Worm (Caenorhabditis elegans): ENCODE measurements around the gene sri-40.

The sri-40 gene

DNA sequence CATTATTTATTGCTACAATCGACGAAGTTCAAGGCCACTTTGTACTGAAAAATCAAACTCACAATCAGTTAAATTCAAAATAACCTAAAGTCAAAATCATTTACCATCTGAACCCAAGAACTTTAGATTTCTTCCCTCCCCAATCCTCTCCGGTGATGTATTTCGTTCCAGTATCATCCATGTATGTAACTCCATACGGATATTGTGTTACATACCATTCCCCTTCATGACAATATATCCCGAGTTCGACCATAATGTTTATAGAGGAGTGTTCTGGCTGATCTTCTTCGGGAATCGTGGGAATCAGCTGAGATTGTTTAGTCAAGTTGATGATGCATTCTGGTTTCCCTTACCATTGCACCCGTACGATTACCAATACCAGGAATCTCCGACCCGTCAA lies 29.4 kb upstream of the sri-40 start:
- TF ChIP-seq nhr-76 (tag; optimal IDR thresholded peaks at IDR 0.05) (no peak), nhr-237 (tag; optimal IDR thresholded peaks at IDR 0.05) (no peak), fos-1 (tag; optimal IDR thresholded peaks at IDR 0.05) (no peak), ceh-9 (tag; optimal IDR thresholded peaks at IDR 0.05) (no peak), unc-39 (tag; optimal IDR thresholded peaks at IDR 0.05) (no peak), pha-4 (tag; optimal IDR thresholded peaks at IDR 0.05) (no peak), lin-39 (tag; optimal IDR thresholded peaks at IDR 0.05) (no peak), R02D3.7 (tag; optimal IDR thresholded peaks at IDR 0.05) (no peak)

DNA sequence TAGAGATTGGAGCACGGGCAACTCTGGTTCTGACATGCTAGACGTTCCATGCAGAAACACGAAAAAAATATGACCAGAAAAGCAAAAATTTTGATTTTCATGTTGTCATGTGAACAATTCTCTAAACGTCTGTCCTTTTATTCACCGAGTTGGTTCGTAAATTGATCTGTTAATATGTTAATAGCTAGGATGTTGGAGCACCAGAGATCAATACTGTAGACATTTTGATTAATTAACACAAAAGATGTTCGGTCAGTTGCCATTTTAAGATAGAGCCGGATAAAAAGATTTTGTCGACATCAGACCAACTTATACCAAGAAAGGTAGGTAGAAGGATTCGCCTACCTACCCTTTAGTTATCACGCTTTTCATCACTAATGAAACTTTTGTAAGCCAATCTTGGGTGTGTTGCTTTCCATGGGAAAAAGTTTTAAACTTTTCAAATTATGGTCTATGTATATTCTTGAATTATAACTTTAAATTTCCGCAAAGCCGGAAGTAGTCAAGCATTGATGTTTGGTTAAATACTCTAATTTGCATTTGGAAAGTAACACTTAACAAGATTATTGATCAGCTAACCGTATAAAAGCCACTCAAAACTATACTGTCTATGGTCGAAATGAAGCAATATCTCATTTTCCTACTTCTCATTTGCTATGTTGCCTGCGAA lies 28.1 kb upstream of the sri-40 start, which contains the start of the genes T10D4.11 and T10D4.1:
Gene T10D4.11, minus strand, starts transcription at position 101 of the 670 bp plus-strand sequence.
Gene T10D4.1, plus strand, starts transcription at position 620 of the 670 bp plus-strand sequence.
- TF ChIP-seq ceh-28 (tag; optimal IDR thresholded peaks at IDR 0.05) (no peak), ZK546.5 (tag; optimal IDR thresholded peaks at IDR 0.05) (no peak), mdl-1 (tag; optimal IDR thresholded peaks at IDR 0.05) (no peak), nfya-1 (tag; optimal IDR thresholded peaks at IDR 0.05; ENCODE audit: insufficient read depth) (no peak), pha-4 (tag; optimal IDR thresholded peaks at IDR 0.05) (no peak), nhr-237 (tag; optimal IDR thresholded peaks at IDR 0.05) (no peak), unc-39 (tag; optimal IDR thresholded peaks at IDR 0.05) (no peak), aly-2 (tag; optimal IDR thresholded peaks at IDR 0.05) (no peak), lin-39 (tag; optimal IDR thresholded peaks at IDR 0.05) (no peak)

DNA sequence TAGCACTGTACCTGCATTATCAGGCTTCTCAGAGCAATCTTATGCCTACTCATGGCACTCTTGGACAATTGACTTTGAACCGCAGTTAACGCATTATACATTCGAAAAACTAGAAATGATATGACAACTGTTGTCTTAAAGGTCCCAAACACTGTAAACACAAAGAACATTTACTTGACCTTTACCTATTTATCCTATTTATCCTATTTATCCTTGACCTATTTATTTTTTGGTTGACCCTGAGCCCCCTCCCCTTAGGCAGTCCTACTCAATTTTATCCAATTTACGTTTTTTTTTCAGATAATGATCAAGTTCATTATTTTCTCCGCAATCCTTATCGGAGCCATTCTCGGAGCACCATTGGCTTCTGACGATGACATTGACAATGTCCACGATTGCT lies 26.1 kb upstream of the sri-40 start, which contains the start of the genes T10D4.14 and T10D4.19:
Gene T10D4.14, minus strand, starts transcription at position 101 of the 400 bp plus-strand sequence.
Gene T10D4.19, plus strand, starts transcription at position 304 of the 400 bp plus-strand sequence.
- no peak for TF ChIP-seq elt-3 (tag; optimal IDR thresholded peaks at IDR 0.05)
- TF ChIP-seq fkh-2 (tag; optimal IDR thresholded peaks at IDR 0.05), result no peak
- no peak for TF ChIP-seq lin-39 (tag; optimal IDR thresholded peaks at IDR 0.05)
- TF ChIP-seq hmg-11 (tag; optimal IDR thresholded peaks at IDR 0.05), result no peak
- TF ChIP-seq elt-2 (tag; optimal IDR thresholded peaks at IDR 0.05), result no peak
- TF ChIP-seq nhr-43 (tag; optimal IDR thresholded peaks at IDR 0.05; ENCODE audit: poor library complexity, severe bottlenecking), result no peak
- no peak for TF ChIP-seq jun-1 (tag; optimal IDR thresholded peaks at IDR 0.05)
- TF ChIP-seq snpc-4 (tag; optimal IDR thresholded peaks at IDR 0.05), result no peak
- TF ChIP-seq nhr-237 (tag; optimal IDR thresholded peaks at IDR 0.05), result no peak
- TF ChIP-seq fkh-10 (GFP tag; optimal IDR thresholded peaks at IDR 0.05), result no peak
- no peak for TF ChIP-seq ZK546.5 (tag; optimal IDR thresholded peaks at IDR 0.05)
- no peak for TF ChIP-seq R02D3.7 (tag; optimal IDR thresholded peaks at IDR 0.05)
- TF ChIP-seq ztf-11 (tag; optimal IDR thresholded peaks at IDR 0.05), result no peak
- no peak for TF ChIP-seq sea-2 (GFP tag; optimal IDR thresholded peaks at IDR 0.05)
- no peak for TF ChIP-seq daf-12 (tag; optimal IDR thresholded peaks at IDR 0.05)
- TF ChIP-seq tbx-2 (tag; optimal IDR thresholded peaks at IDR 0.05), result no peak

DNA sequence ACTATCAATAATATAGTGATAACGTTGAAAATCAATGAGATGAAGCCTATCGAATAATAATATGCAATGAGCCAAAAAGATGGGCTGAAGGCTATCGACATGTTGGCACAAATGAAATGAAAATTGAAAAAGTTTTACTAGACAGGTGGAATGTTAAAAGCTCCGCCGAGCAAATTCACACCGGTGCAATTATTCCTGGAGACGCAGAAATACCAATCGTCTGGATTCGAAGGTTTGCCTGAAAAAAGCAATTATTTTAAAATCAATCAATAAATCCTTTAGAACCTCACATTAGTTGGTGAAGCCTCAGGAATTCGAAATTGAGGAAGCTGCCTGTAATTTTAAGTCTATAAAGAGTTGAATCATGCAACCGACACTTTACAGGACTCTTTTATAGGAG lies 23.4 kb upstream of the sri-40 start, which contains the start of gene sri-32:
Gene sri-32, minus strand, starts transcription at position 101 of the 400 bp plus-strand sequence.
- TF ChIP-seq nhr-237 (tag; optimal IDR thresholded peaks at IDR 0.05) (no peak), nfya-1 (tag; optimal IDR thresholded peaks at IDR 0.05; ENCODE audit: insufficient read depth) (no peak), elt-2 (tag; optimal IDR thresholded peaks at IDR 0.05) (no peak), zag-1 (tag; optimal IDR thresholded peaks at IDR 0.05) (no peak), fkh-10 (GFP tag; optimal IDR thresholded peaks at IDR 0.05) (no peak), ZK546.5 (tag; optimal IDR thresholded peaks at IDR 0.05) (no peak), egl-5 (tag; optimal IDR thresholded peaks at IDR 0.05) (no peak), R02D3.7 (tag; optimal IDR thresholded peaks at IDR 0.05) (no peak), mml-1 (tag; optimal IDR thresholded peaks at IDR 0.05) (no peak), fos-1 (tag; optimal IDR thresholded peaks at IDR 0.05) (no peak), nhr-12 (tag; optimal IDR thresholded peaks at IDR 0.05) (no peak)

DNA sequence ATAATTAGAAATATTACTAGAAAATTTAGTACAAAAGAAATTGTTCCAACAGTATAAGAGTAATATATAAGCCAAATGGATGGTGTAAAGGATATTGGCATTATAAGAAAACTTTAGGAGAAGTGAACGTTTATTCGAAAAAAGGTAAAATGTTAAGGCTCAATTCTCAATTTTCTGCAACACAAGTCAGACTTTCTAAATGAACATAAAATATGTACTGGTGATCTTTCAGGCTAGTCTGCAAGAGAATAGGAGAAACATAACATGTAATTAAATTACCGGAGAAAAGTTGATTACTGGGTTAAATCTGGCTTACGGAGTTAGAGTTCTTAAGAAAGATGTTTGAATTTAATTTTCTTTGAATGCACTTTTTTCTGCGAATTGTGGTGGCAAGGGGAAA lies 21.0 kb upstream of the sri-40 start, which contains the start of gene sri-33:
Gene sri-33, minus strand, starts transcription at position 101 of the 400 bp plus-strand sequence.
- TF ChIP-seq ceh-28 (tag; optimal IDR thresholded peaks at IDR 0.05) (no peak), pqm-1 (tag; optimal IDR thresholded peaks at IDR 0.05) (no peak)

DNA sequence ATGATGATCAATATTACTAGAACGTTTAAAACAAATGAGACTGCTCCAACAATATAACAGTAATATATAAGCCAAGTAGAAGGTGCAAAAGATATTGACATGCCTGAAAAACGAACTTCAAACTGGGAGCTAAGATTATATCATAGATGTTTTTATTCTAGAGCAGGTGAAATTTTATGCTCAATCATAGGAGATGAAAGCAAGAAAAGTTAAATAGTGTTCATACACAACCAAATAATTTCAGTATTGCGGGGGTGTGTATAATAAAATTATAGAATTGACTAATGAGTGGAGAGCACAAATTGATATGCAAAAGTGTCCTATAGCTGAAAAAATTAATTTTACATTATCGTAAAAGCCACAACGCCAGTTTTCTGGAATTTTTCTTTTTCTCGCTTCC lies 18.8 kb upstream of the sri-40 start, which contains the start of gene sri-34:
Gene sri-34, minus strand, starts transcription at position 101 of the 400 bp plus-strand sequence.
- TF ChIP-seq mdl-1 (tag; optimal IDR thresholded peaks at IDR 0.05) (no peak), lsy-12 (tag; optimal IDR thresholded peaks at IDR 0.05) (no peak), nfya-1 (tag; optimal IDR thresholded peaks at IDR 0.05; ENCODE audit: insufficient read depth) (no peak), nhr-23 (tag; optimal IDR thresholded peaks at IDR 0.05) (no peak), nhr-77 (tag; optimal IDR thresholded peaks at IDR 0.05) (no peak), skn-1 (tag; optimal IDR thresholded peaks at IDR 0.05) (no peak), eor-1 (tag; optimal IDR thresholded peaks at IDR 0.05) (no peak), jun-1 (tag; optimal IDR thresholded peaks at IDR 0.05) (no peak), nhr-28 (tag; optimal IDR thresholded peaks at IDR 0.05) (no peak)
